Fruit fly (Drosophila melanogaster) whole organism, embryonic: ENCODE results near the gene brm.

Experiments used
- CG10147 ChIP-seq: fragments of 200-800 bp; sonication (Bioruptor generic); optimal IDR thresholded peaks from 2 replicates; lab custom pipeline; 2019; ENCODE audit warnings: missing biosample characterization, mild to moderate bottlenecking, missing genetic modification characterization, moderate library complexity
- CG11085 ChIP-seq: fragments of 200-800 bp; sonication (Bioruptor generic); IDR thresholded peaks from 2 replicates; pipeline ENCODE4 v1.3.6; 2022; ENCODE audit warnings: missing biosample characterization, missing genetic modification characterization
- CG12299 ChIP-seq: fragments of 200-800 bp; sonication (Bioruptor generic); optimal IDR thresholded peaks from 2 replicates; lab custom pipeline; 2018; ENCODE audit warnings: missing biosample characterization, mild to moderate bottlenecking, missing genetic modification characterization
- CG15011 ChIP-seq: fragments of 200-800 bp; sonication (Bioruptor generic); optimal IDR thresholded peaks from 3 replicates; lab custom pipeline; 2018; ENCODE audit warnings: missing biosample characterization, mild to moderate bottlenecking, missing genetic modification characterization
- CG1647 ChIP-seq: fragments of 200-800 bp; sonication (Bioruptor generic); optimal IDR thresholded peaks from 3 replicates; lab custom pipeline; 2016; ENCODE audit warnings: missing biosample characterization, missing genetic modification characterization
- CG17612 ChIP-seq: fragments of 200-800 bp; sonication (Bioruptor generic); IDR thresholded peaks from 2 replicates; pipeline ENCODE4 v1.3.6; 2022; ENCODE audit warnings: missing biosample characterization, missing genetic modification characterization
- CG18476 ChIP-seq: fragments of 200-800 bp; sonication (Bioruptor generic); optimal IDR thresholded peaks from 2 replicates; lab custom pipeline; 2016; ENCODE audit warnings: missing biosample characterization, mild to moderate bottlenecking, missing genetic modification characterization
- CG2889 ChIP-seq: fragments of 200-800 bp; sonication (Bioruptor generic); IDR thresholded peaks from 3 replicates; pipeline ENCODE4 v1.3.6; 2022; ENCODE audit warnings: missing biosample characterization, missing genetic modification characterization
- CG30403 ChIP-seq: fragments of 200-800 bp; sonication (Bioruptor generic); optimal IDR thresholded peaks from 3 replicates; lab custom pipeline; 2016; ENCODE audit warnings: missing biosample characterization, missing genetic modification characterization
- CG32772 ChIP-seq: fragments of 200-800 bp; sonication (Bioruptor generic); IDR thresholded peaks from 2 replicates; pipeline ENCODE4 v1.3.6; 2022; ENCODE audit warnings: missing biosample characterization, missing genetic modification characterization
- CG34224 ChIP-seq: fragments of 200-800 bp; sonication (Bioruptor generic); IDR thresholded peaks from 3 replicates; pipeline ENCODE4 v1.3.6; 2022; ENCODE audit warnings: missing biosample characterization, missing genetic modification characterization; ENCODE audit not compliant: partially characterized antibody
- CG4360 ChIP-seq: fragments of 200-800 bp; sonication (Bioruptor generic); IDR thresholded peaks from 2 replicates; pipeline ENCODE4 v1.3.6; 2022; ENCODE audit warnings: missing biosample characterization, missing genetic modification characterization
- CG4404 ChIP-seq: fragments of 200-800 bp; sonication (Bioruptor generic); IDR thresholded peaks from 2 replicates; pipeline ENCODE4 v1.3.6; 2022; ENCODE audit warnings: missing biosample characterization, missing genetic modification characterization
- CG6254 ChIP-seq: fragments of 200-800 bp; sonication (Bioruptor generic); optimal IDR thresholded peaks from 3 replicates; lab custom pipeline; 2017; ENCODE audit warnings: mild to moderate bottlenecking, missing biosample characterization, missing genetic modification reagents, missing genetic modification characterization
- CG6689 ChIP-seq: fragments of 200-800 bp; sonication (Bioruptor generic); IDR thresholded peaks from 2 replicates; pipeline ENCODE4 v1.3.6; 2022; ENCODE audit warnings: missing biosample characterization, missing genetic modification characterization
- CG6791 ChIP-seq: fragments of 200-800 bp; sonication (Bioruptor generic); IDR thresholded peaks from 3 replicates; pipeline ENCODE4 v1.3.6; 2022; ENCODE audit warnings: missing biosample characterization, missing genetic modification characterization; ENCODE audit not compliant: partially characterized antibody
- HHEX ChIP-seq: fragments of 200-800 bp; sonication (Bioruptor generic); optimal IDR thresholded peaks from 3 replicates; lab custom pipeline; 2017; ENCODE audit warnings: missing biosample characterization, mild to moderate bottlenecking, missing genetic modification characterization, missing genetic modification reagents
- MBD-R2 ChIP-seq: fragments of 200-800 bp; sonication (Bioruptor generic); IDR thresholded peaks from 2 replicates; pipeline ENCODE4 v1.3.6; 2022; ENCODE audit warnings: missing biosample characterization, missing genetic modification characterization
- MESR4 ChIP-seq: fragments of 200-800 bp; sonication (Bioruptor generic); optimal IDR thresholded peaks from 2 replicates; lab custom pipeline; 2018; ENCODE audit warnings: missing biosample characterization, mild to moderate bottlenecking, missing genetic modification characterization, moderate library complexity
- Meics ChIP-seq: fragments of 200-800 bp; sonication (Bioruptor generic); optimal IDR thresholded peaks from 2 replicates; lab custom pipeline; 2017; ENCODE audit warnings: missing biosample characterization, mild to moderate bottlenecking, missing genetic modification characterization
- Oli ChIP-seq: fragments of 200-800 bp; sonication (Bioruptor generic); optimal IDR thresholded peaks from 2 replicates; lab custom pipeline; 2018; ENCODE audit warnings: missing biosample characterization, mild to moderate bottlenecking, missing genetic modification characterization, moderate library complexity
- Poxn ChIP-seq: fragments of 200-800 bp; sonication (Bioruptor generic); IDR thresholded peaks from 2 replicates; pipeline ENCODE4 v1.3.6; 2022; ENCODE audit warnings: missing biosample characterization, missing genetic modification characterization
- Ravus ChIP-seq: fragments of 200-800 bp; sonication (Bioruptor generic); IDR thresholded peaks from 2 replicates; pipeline ENCODE4 v1.3.6; 2022; ENCODE audit warnings: missing biosample characterization, missing genetic modification characterization
- Sry-δ ChIP-seq: fragments of 200-800 bp; sonication (Bioruptor generic); optimal IDR thresholded peaks from 2 replicates; lab custom pipeline; 2016; ENCODE audit warnings: missing biosample characterization, missing genetic modification characterization
- ash1 ChIP-seq: fragments of 200-800 bp; sonication (Bioruptor generic); optimal IDR thresholded peaks from 2 replicates; lab custom pipeline; 2018; ENCODE audit warnings: missing biosample characterization, mild to moderate bottlenecking, missing genetic modification characterization
- ci ChIP-seq: fragments of 200-800 bp; sonication (Bioruptor generic); IDR thresholded peaks from 3 replicates; pipeline ENCODE4 v1.3.6; 2022; ENCODE audit warnings: missing biosample characterization, missing genetic modification characterization
- da ChIP-seq: fragments of 200-800 bp; sonication (Bioruptor generic); optimal IDR thresholded peaks from 2 replicates; lab custom pipeline; 2016; ENCODE audit warnings: missing biosample characterization, missing genetic modification characterization
- dm ChIP-seq: fragments of 200-800 bp; sonication (Bioruptor generic); optimal IDR thresholded peaks from 3 replicates; lab custom pipeline; 2016; ENCODE audit warnings: missing biosample characterization, missing genetic modification characterization
- dmrt11E ChIP-seq: fragments of 200-800 bp; sonication (Bioruptor generic); optimal IDR thresholded peaks from 3 replicates; lab custom pipeline; 2018; ENCODE audit warnings: missing biosample characterization, mild to moderate bottlenecking, missing genetic modification characterization, moderate library complexity
- grn ChIP-seq: fragments of 200-800 bp; sonication (Bioruptor generic); optimal IDR thresholded peaks from 3 replicates; lab custom pipeline; 2017; ENCODE audit warnings: missing biosample characterization, missing genetic modification characterization
- gro ChIP-seq: fragments of 200-800 bp; sonication (Bioruptor generic); optimal IDR thresholded peaks from 2 replicates; lab custom pipeline; 2016; ENCODE audit warnings: missing biosample characterization, missing genetic modification characterization
- insv ChIP-seq, 2 experiments: fragments of 200-800 bp; sonication (Bioruptor generic); optimal IDR thresholded peaks; 3 replicates each; lab custom pipeline; 2016 to 2018; ENCODE audit warnings: missing biosample characterization in 2 of 2, missing genetic modification characterization in 2 of 2
- inv ChIP-seq: fragments of 200-800 bp; sonication (Bioruptor generic); IDR thresholded peaks from 2 replicates; pipeline ENCODE4 v1.3.6; 2022; ENCODE audit warnings: missing biosample characterization, missing genetic modification characterization; ENCODE audit not compliant: partially characterized antibody
- lola ChIP-seq, 3 experiments: fragments of >200 bp in 2 of 3; fragments of 200-800 bp in 1 of 3; sonication (Bioruptor generic) in 1 of 3; optimal IDR thresholded peaks; 2 replicates each; lab custom pipeline; 2017 to 2019; ENCODE audit warnings: missing biosample characterization in 3 of 3, missing genetic modification characterization in 3 of 3, mild to moderate bottlenecking in 1 of 3, moderate library complexity in 1 of 3
- mld ChIP-seq: fragments of 200-800 bp; sonication (Bioruptor generic); IDR thresholded peaks from 3 replicates; pipeline ENCODE4 v1.3.6; 2022; ENCODE audit warnings: missing biosample characterization, missing genetic modification characterization; ENCODE audit not compliant: partially characterized antibody
- nmo ChIP-seq: fragments of 200-800 bp; sonication (Bioruptor generic); optimal IDR thresholded peaks from 2 replicates; lab custom pipeline; 2018; ENCODE audit warnings: missing biosample characterization, mild to moderate bottlenecking, missing genetic modification characterization, moderate library complexity
- nom ChIP-seq: fragments of 200-800 bp; sonication (Bioruptor generic); optimal IDR thresholded peaks from 2 replicates; lab custom pipeline; 2017; ENCODE audit warnings: missing biosample characterization, missing genetic modification characterization, mild to moderate bottlenecking, moderate library complexity, missing genetic modification reagents
- pho ChIP-seq: fragments of 200-800 bp; sonication (Bioruptor generic); optimal IDR thresholded peaks from 2 replicates; lab custom pipeline; 2016; ENCODE audit warnings: missing biosample characterization, missing genetic modification characterization
- psq ChIP-seq: fragments of 200-800 bp; sonication (Bioruptor generic); optimal IDR thresholded peaks from 2 replicates; lab custom pipeline; 2017; ENCODE audit warnings: missing biosample characterization, missing genetic modification characterization
- ranshi ChIP-seq: fragments of 200-800 bp; sonication (Bioruptor generic); IDR thresholded peaks from 2 replicates; pipeline ENCODE4 v1.3.6; 2022; ENCODE audit warnings: missing biosample characterization, missing genetic modification characterization
- repo ChIP-seq: fragments of 200-800 bp; sonication (Bioruptor generic); optimal IDR thresholded peaks from 2 replicates; lab custom pipeline; 2016; ENCODE audit warnings: missing biosample characterization, missing genetic modification characterization
- sd ChIP-seq: fragments of 200-800 bp; sonication (Bioruptor generic); optimal IDR thresholded peaks from 3 replicates; lab custom pipeline; 2018; ENCODE audit warnings: missing biosample characterization, mild to moderate bottlenecking, missing genetic modification characterization, moderate library complexity
- sob ChIP-seq: fragments of 200-800 bp; sonication (Bioruptor generic); IDR thresholded peaks from 2 replicates; pipeline ENCODE4 v1.3.6; 2022; ENCODE audit warnings: missing biosample characterization, missing genetic modification characterization
- sqz ChIP-seq: fragments of 200-800 bp; sonication (Bioruptor generic); optimal IDR thresholded peaks from 3 replicates; lab custom pipeline; 2018; ENCODE audit warnings: missing biosample characterization, mild to moderate bottlenecking, missing genetic modification characterization
- tin ChIP-seq: fragments of 200-800 bp; sonication (Bioruptor generic); optimal IDR thresholded peaks from 3 replicates; lab custom pipeline; 2016; ENCODE audit warnings: missing biosample characterization, missing genetic modification characterization
- toy ChIP-seq: fragments of 200-800 bp; sonication (Bioruptor generic); IDR thresholded peaks from 2 replicates; pipeline ENCODE4 v1.3.6; 2022; ENCODE audit warnings: missing biosample characterization, missing genetic modification characterization
- twi ChIP-seq: fragments of 200-800 bp; optimal IDR thresholded peaks from 2 replicates; lab custom pipeline; 2019; ENCODE audit warnings: missing biosample characterization, mild to moderate bottlenecking, missing genetic modification characterization, moderate library complexity
- tx ChIP-seq: fragments of 200-800 bp; sonication (Bioruptor generic); optimal IDR thresholded peaks from 2 replicates; lab custom pipeline; 2016; ENCODE audit warnings: missing biosample characterization, missing genetic modification characterization
- unpg ChIP-seq: fragments of 200-800 bp; sonication (Bioruptor generic); optimal IDR thresholded peaks from 3 replicates; lab custom pipeline; 2018; ENCODE audit warnings: missing biosample characterization, mild to moderate bottlenecking, missing genetic modification characterization, moderate library complexity
- usp ChIP-seq: fragments of >200 bp; optimal IDR thresholded peaks from 2 replicates; lab custom pipeline; 2017; ENCODE audit warnings: missing biosample characterization, missing genetic modification characterization

brm gene

dm6 chr3L:15956448-15957010 is 26.1 kb downstream of the brm start, which contains the start of gene elgi (continued):
- TF ChIP-seq Sry-δ (GFP tag; lab: Kevin White, UChicago) (peak; percentile 39), dm (GFP tag; lab: Kevin White, UChicago) (peak; percentile 11), toy (GFP tag; lab: Robert Waterston, UW) (no peak), Oli (tag; lab: Kevin White, UChicago) (no peak), sob (GFP tag; lab: Robert Waterston, UW) (peak; percentile 83), CG1647 (GFP tag; lab: Kevin White, UChicago) (peak; percentile 44), HHEX (GFP tag; lab: Kevin White, UChicago) (peak; percentile 30), CG4404 (GFP tag; lab: Robert Waterston, UW) (no peak), insv (GFP tag; optimal IDR thresholded peaks at IDR 0.05; lab: Kevin White, UChicago) (no peak), CG6254 (no peak), grn (GFP tag; lab: Kevin White, UChicago) (no peak), Poxn (GFP tag; lab: Robert Waterston, UW) (no peak), Meics (GFP tag; lab: Kevin White, UChicago) (peak; percentile 41), dmrt11E (tag; lab: Kevin White, UChicago) (peak; percentile 14), mld (GFP tag; lab: Robert Waterston, UW) (no peak), MESR4 (peak; percentile 72), CG2889 (no peak), nom (GFP tag; lab: Kevin White, UChicago) (peak; percentile 31), unpg (GFP tag; lab: Kevin White, UChicago) (peak; percentile 39), CG30403 (peak; percentile 76), ci (GFP tag; lab: Robert Waterston, UW) (peak; percentile 64; the same call in 2 of the 3 replicates), sd (tag; lab: Kevin White, UChicago) (no peak), CG10147 (GFP tag; lab: Kevin White, UChicago) (peak; percentile 33), inv (no peak), Ravus (GFP tag; lab: Robert Waterston, UW) (no peak), CG15011 (GFP tag; lab: Kevin White, UChicago) (no peak), CG18476 (peak; percentile 46), psq (GFP tag; lab: Kevin White, UChicago) (no peak), usp (GFP tag; lab: Kevin White, UChicago) (no peak), twi (peak; percentile 13), tin (GFP tag; lab: Kevin White, UChicago) (peak; percentile 62), nmo (GFP tag; lab: Kevin White, UChicago) (peak; percentile 29), CG4360 (no peak), CG6791 (0 out of 3 replicates have a peak, but pooled peaks have one; percentile 11), CG12299 (no peak), CG17612 (no peak), CG11085 (GFP tag; lab: Robert Waterston, UW) (peak; percentile 41; the same call in 1 of the 2 replicates), da (no peak), tx (GFP tag; lab: Kevin White, UChicago) (peak; percentile 15), sqz (GFP tag; lab: Kevin White, UChicago) (peak; percentile 96), lola (GFP tag; optimal IDR thresholded peaks at IDR 0.05; lab: Kevin White, UChicago) (no peak), ranshi (peak; percentile 26; the same call in 1 of the 2 replicates), ash1 (GFP tag; lab: Kevin White, UChicago) (no peak), repo (GFP tag; lab: Kevin White, UChicago) (peak; percentile 52), pho (GFP tag; lab: Kevin White, UChicago) (peak; percentile 67), MBD-R2 (GFP tag; lab: Robert Waterston, UW) (peak; percentile 96), CG32772 (GFP tag; lab: Robert Waterston, UW) (peak; percentile 81), CG6689 (GFP tag; lab: Robert Waterston, UW) (peak; percentile 28; the same call in 1 of the 2 replicates), CG34224 (GFP tag; lab: Robert Waterston, UW) (peak; percentile 40; the same call in 2 of the 3 replicates), gro (GFP tag; lab: Kevin White, UChicago) (peak; percentile 73)
